Worm (Caenorhabditis elegans): ENCODE data around the gene pac-1.

The pac-1 gene

ce11 chrIII:8529002-8529401, 34.2 kb downstream of the pac-1 start:
- TF ChIP-seq mls-2 (tag; optimal IDR thresholded peaks at IDR 0.05) (peak; percentile 4), elt-3 (tag; optimal IDR thresholded peaks at IDR 0.05) (no peak), nhr-237 (tag; optimal IDR thresholded peaks at IDR 0.05) (peak; percentile 32), ceh-83 (GFP tag; optimal IDR thresholded peaks at IDR 0.05) (no peak), ceh-39 (tag; optimal IDR thresholded peaks at IDR 0.05) (no peak), sptf-1 (tag; optimal IDR thresholded peaks at IDR 0.05) (peak; percentile 39), ceh-43 (GFP tag; optimal IDR thresholded peaks at IDR 0.05) (peak; percentile 23), ztf-11 (tag; optimal IDR thresholded peaks at IDR 0.05) (peak; percentile 25), bed-3 (GFP tag; optimal IDR thresholded peaks at IDR 0.05) (no peak), mep-1 (tag; optimal IDR thresholded peaks at IDR 0.05) (no peak), ces-1 (GFP tag; optimal IDR thresholded peaks at IDR 0.05) (peak; percentile 61), zip-8 (tag; optimal IDR thresholded peaks at IDR 0.05) (no peak), hlh-1 (tag; optimal IDR thresholded peaks at IDR 0.05) (peak; percentile 7), blmp-1 (tag; optimal IDR thresholded peaks at IDR 0.05) (no peak), cnd-1 (tag; optimal IDR thresholded peaks at IDR 0.05) (peak; percentile 81), snpc-4 (tag; optimal IDR thresholded peaks at IDR 0.05) (no peak), nhr-76 (tag; optimal IDR thresholded peaks at IDR 0.05) (no peak), lin-13 (tag; optimal IDR thresholded peaks at IDR 0.05) (no peak), tbx-8 (GFP tag; optimal IDR thresholded peaks at IDR 0.05) (no peak), lin-32 (GFP tag; optimal IDR thresholded peaks at IDR 0.05) (peak; percentile 82), unc-62 (GFP tag; optimal IDR thresholded peaks at IDR 0.05) (peak; percentile 17), ham-2 (GFP tag; optimal IDR thresholded peaks at IDR 0.05) (no peak), unc-39 (tag; optimal IDR thresholded peaks at IDR 0.05) (no peak), elt-1 (tag; optimal IDR thresholded peaks at IDR 0.05; ENCODE audit: borderline replicate concordance, insufficient read depth) (no peak), lsy-2 (tag; optimal IDR thresholded peaks at IDR 0.05) (peak; percentile 79), nhr-28 (tag; optimal IDR thresholded peaks at IDR 0.05) (no peak), pha-4 (tag; optimal IDR thresholded peaks at IDR 0.05) (no peak)

- TF ChIP-seq mab-5 (tag; optimal IDR thresholded peaks at IDR 0.05) (no peak), ceh-83 (GFP tag; optimal IDR thresholded peaks at IDR 0.05) (no peak), unc-120 (tag; optimal IDR thresholded peaks at IDR 0.05; ENCODE audit: poor library complexity, severe bottlenecking) (no peak), mls-2 (tag; optimal IDR thresholded peaks at IDR 0.05) (no peak), lin-13 (tag; optimal IDR thresholded peaks at IDR 0.05) (no peak), sptf-1 (tag; optimal IDR thresholded peaks at IDR 0.05) (no peak), nhr-2 (tag; optimal IDR thresholded peaks at IDR 0.05) (no peak), lin-32 (GFP tag; optimal IDR thresholded peaks at IDR 0.05) (no peak)
These were observed 35.0 kb downstream of the pac-1 start, which contains the start of gene ZC21.10 for ce11 chrIII:8529772-8530171. TSS of gene ZC21.10 (plus strand) at chrIII:8530072.

ce11 chrIII:8533900-8534299, 39.1 kb downstream of the pac-1 start:
- TF ChIP-seq ces-1 (GFP tag; optimal IDR thresholded peaks at IDR 0.05): peak; percentile 4
- no peak for TF ChIP-seq mep-1 (tag; optimal IDR thresholded peaks at IDR 0.05)

ce11 chrIII:8534647-8535181, 39.9 kb downstream of the pac-1 start, which contains the start of gene trp-1:
TSS of gene trp-1 (plus strand) at chrIII:8535131.
- TF ChIP-seq ceh-39 (tag; optimal IDR thresholded peaks at IDR 0.05) (no peak), ham-2 (GFP tag; optimal IDR thresholded peaks at IDR 0.05) (no peak), drap-1 (GFP tag; optimal IDR thresholded peaks at IDR 0.05) (no peak), tbx-8 (GFP tag; optimal IDR thresholded peaks at IDR 0.05) (no peak), sptf-1 (tag; optimal IDR thresholded peaks at IDR 0.05) (no peak), ceh-43 (GFP tag; optimal IDR thresholded peaks at IDR 0.05) (no peak), unc-120 (tag; optimal IDR thresholded peaks at IDR 0.05; ENCODE audit: poor library complexity, severe bottlenecking) (no peak), sem-2 (GFP tag; optimal IDR thresholded peaks at IDR 0.05) (no peak), blmp-1 (tag; optimal IDR thresholded peaks at IDR 0.05) (no peak), hlh-1 (tag; optimal IDR thresholded peaks at IDR 0.05) (no peak), M03D4.4 (tag; optimal IDR thresholded peaks at IDR 0.05) (no peak), ztf-11 (tag; optimal IDR thresholded peaks at IDR 0.05) (no peak), nhr-28 (tag; optimal IDR thresholded peaks at IDR 0.05) (no peak), zip-8 (tag; optimal IDR thresholded peaks at IDR 0.05) (no peak), elt-1 (tag; optimal IDR thresholded peaks at IDR 0.05; ENCODE audit: borderline replicate concordance, insufficient read depth) (no peak), ces-1 (GFP tag; optimal IDR thresholded peaks at IDR 0.05) (no peak), bed-3 (GFP tag; optimal IDR thresholded peaks at IDR 0.05) (no peak), pha-4 (tag; optimal IDR thresholded peaks at IDR 0.05) (no peak), nhr-12 (tag; optimal IDR thresholded peaks at IDR 0.05) (no peak), nhr-2 (tag; optimal IDR thresholded peaks at IDR 0.05) (no peak)

All from whole organism, mixed stage, embryonic.